Fruit fly (Drosophila melanogaster) whole organism, embryonic: Measurements from ENCODE around the gene EMC5.

Source experiments
- ATbp ChIP-seq: fragments of 200-800 bp; sonication (Bioruptor generic); optimal IDR thresholded peaks from 2 replicates; lab custom pipeline; 2017; ENCODE audit warnings: missing biosample characterization, mild to moderate bottlenecking, missing genetic modification characterization, missing genetic modification reagents
- Ada2b ChIP-seq: fragments of 200-800 bp; sonication (Bioruptor generic); IDR thresholded peaks from 2 replicates; pipeline ENCODE4 v1.3.6; 2022; ENCODE audit warnings: missing biosample characterization, missing genetic modification characterization
- Atf6 ChIP-seq: fragments of 200-800 bp; sonication (Bioruptor generic); IDR thresholded peaks from 2 replicates; pipeline ENCODE4 v1.3.6; 2022; ENCODE audit warnings: missing biosample characterization, missing genetic modification characterization
- CG10321 ChIP-seq: fragments of 200-800 bp; sonication (Bioruptor generic); IDR thresholded peaks from 2 replicates; pipeline ENCODE4 v1.3.6; 2022; ENCODE audit warnings: missing biosample characterization, missing genetic modification characterization
- CG10366 ChIP-seq: fragments of 200-800 bp; sonication (Bioruptor generic); IDR thresholded peaks from 2 replicates; pipeline ENCODE4 v1.3.6; 2022; ENCODE audit warnings: missing biosample characterization, missing genetic modification characterization
- CG10565 ChIP-seq: fragments of 200-800 bp; sonication (Bioruptor generic); optimal IDR thresholded peaks from 3 replicates; lab custom pipeline; 2016; ENCODE audit warnings: missing biosample characterization, mild to moderate bottlenecking, missing genetic modification characterization
- CG11696 ChIP-seq: fragments of 200-800 bp; sonication (Bioruptor generic); IDR thresholded peaks from 2 replicates; pipeline ENCODE4 v1.3.6; 2022; ENCODE audit warnings: missing biosample characterization, missing genetic modification characterization
- CG12769 ChIP-seq: fragments of 200-800 bp; sonication (Bioruptor generic); optimal IDR thresholded peaks from 2 replicates; lab custom pipeline; 2019; ENCODE audit warnings: missing biosample characterization, mild to moderate bottlenecking, missing genetic modification characterization, moderate library complexity
- CG13624 ChIP-seq: fragments of 200-800 bp; sonication (Bioruptor generic); optimal IDR thresholded peaks from 2 replicates; lab custom pipeline; 2016; ENCODE audit warnings: missing biosample characterization, missing genetic modification characterization
- CG15011 ChIP-seq: fragments of 200-800 bp; sonication (Bioruptor generic); optimal IDR thresholded peaks from 3 replicates; lab custom pipeline; 2018; ENCODE audit warnings: missing biosample characterization, mild to moderate bottlenecking, missing genetic modification characterization
- CG16813 ChIP-seq: fragments of 200-800 bp; sonication (Bioruptor generic); IDR thresholded peaks from 3 replicates; pipeline ENCODE4 v1.3.6; 2022; ENCODE audit warnings: missing biosample characterization, missing genetic modification characterization; ENCODE audit not compliant: partially characterized antibody
- CG16815 ChIP-seq: fragments of 200-800 bp; sonication (Bioruptor generic); optimal IDR thresholded peaks from 3 replicates; lab custom pipeline; 2017; ENCODE audit warnings: missing biosample characterization, mild to moderate bottlenecking, missing genetic modification characterization
- CG2199 ChIP-seq: fragments of 200-800 bp; sonication (Bioruptor generic); IDR thresholded peaks from 3 replicates; pipeline ENCODE4 v1.3.6; 2022; ENCODE audit warnings: missing biosample characterization, missing genetic modification characterization
- CG33557 ChIP-seq: fragments of 200-800 bp; sonication (Bioruptor generic); optimal IDR thresholded peaks from 2 replicates; lab custom pipeline; 2019; ENCODE audit warnings: missing biosample characterization, mild to moderate bottlenecking, missing genetic modification characterization, moderate library complexity
- CG3726 ChIP-seq: fragments of 200-800 bp; sonication (Bioruptor generic); IDR thresholded peaks from 3 replicates; pipeline ENCODE4, ENCODE4 v1.3.6; 2022; ENCODE audit warnings: missing biosample characterization, missing genetic modification characterization
- CG4404 ChIP-seq: fragments of 200-800 bp; sonication (Bioruptor generic); IDR thresholded peaks from 2 replicates; pipeline ENCODE4 v1.3.6; 2022; ENCODE audit warnings: missing biosample characterization, missing genetic modification characterization
- CG4707 ChIP-seq: fragments of 200-800 bp; sonication (Bioruptor generic); optimal IDR thresholded peaks from 2 replicates; lab custom pipeline; 2018; ENCODE audit warnings: missing biosample characterization, mild to moderate bottlenecking, missing genetic modification characterization, moderate library complexity
- CG6175 ChIP-seq: fragments of 200-800 bp; sonication (Bioruptor generic); IDR thresholded peaks from 3 replicates; pipeline ENCODE4 v1.3.6; 2022; ENCODE audit warnings: missing biosample characterization, missing genetic modification characterization
- CG6689 ChIP-seq: fragments of 200-800 bp; sonication (Bioruptor generic); IDR thresholded peaks from 2 replicates; pipeline ENCODE4 v1.3.6; 2022; ENCODE audit warnings: missing biosample characterization, missing genetic modification characterization
- CG7786 ChIP-seq: fragments of 200-800 bp; sonication (Bioruptor generic); optimal IDR thresholded peaks from 2 replicates; lab custom pipeline; 2016; ENCODE audit warnings: missing biosample characterization, missing genetic modification characterization
- CG8765 ChIP-seq: fragments of 200-800 bp; sonication (Bioruptor generic); IDR thresholded peaks from 2 replicates; pipeline ENCODE4 v1.3.6; 2022; ENCODE audit warnings: missing biosample characterization, missing genetic modification characterization
- D19B ChIP-seq: fragments of 200-800 bp; sonication (Bioruptor generic); optimal IDR thresholded peaks from 2 replicates; lab custom pipeline; 2017; ENCODE audit warnings: missing biosample characterization, mild to moderate bottlenecking, missing genetic modification characterization
- Deaf1 ChIP-seq: fragments of 200-800 bp; optimal IDR thresholded peaks from 3 replicates; lab custom pipeline; 2019; ENCODE audit warnings: missing biosample characterization, mild to moderate bottlenecking, missing genetic modification characterization, moderate library complexity
- Dip3 ChIP-seq: fragments of 200-800 bp; sonication (Bioruptor generic); optimal IDR thresholded peaks from 3 replicates; lab custom pipeline; 2016; ENCODE audit warnings: missing biosample characterization, missing genetic modification characterization
- Drgx ChIP-seq: fragments of 200-800 bp; sonication (Bioruptor generic); IDR thresholded peaks from 2 replicates; pipeline ENCODE4 v1.3.6; 2022; ENCODE audit warnings: missing biosample characterization, missing genetic modification characterization
- E2f1 ChIP-seq: fragments of 200-800 bp; sonication (Bioruptor generic); IDR thresholded peaks from 2 replicates; pipeline ENCODE4 v1.3.6; 2022; ENCODE audit warnings: missing biosample characterization, missing genetic modification characterization
- Ets97D ChIP-seq: fragments of 200-800 bp; sonication (Bioruptor generic); optimal IDR thresholded peaks from 3 replicates; lab custom pipeline; 2016; ENCODE audit warnings: missing biosample characterization, missing genetic modification characterization
- Hr78 ChIP-seq, 2 experiments: fragments of 200-800 bp in 1 of 2; fragments of >200 bp in 1 of 2; sonication (Bioruptor generic) in 1 of 2; optimal IDR thresholded peaks; 2 replicates each; lab custom pipeline; 2017 to 2019; ENCODE audit warnings: missing biosample characterization in 2 of 2, missing genetic modification characterization in 2 of 2, mild to moderate bottlenecking in 1 of 2, moderate library complexity in 1 of 2
- Jarid2 ChIP-seq: fragments of 200-800 bp; sonication (Bioruptor generic); optimal IDR thresholded peaks from 3 replicates; lab custom pipeline; 2017; ENCODE audit warnings: mild to moderate bottlenecking, missing biosample characterization, missing genetic modification reagents, missing genetic modification characterization
- Mad ChIP-seq: fragments of 200-800 bp; sonication (Bioruptor generic); optimal IDR thresholded peaks from 2 replicates; lab custom pipeline; 2016; ENCODE audit warnings: missing biosample characterization, missing genetic modification characterization
- Med ChIP-seq: fragments of 200-800 bp; sonication (Bioruptor generic); peaks from one replicate; lab custom pipeline; 2016; ENCODE audit warnings: missing biosample characterization, missing genetic modification characterization, mild to moderate bottlenecking, inconsistent platforms, moderate library complexity
- Nf-YA ChIP-seq: fragments of 200-800 bp; sonication (Bioruptor generic); IDR thresholded peaks from 2 replicates; pipeline ENCODE4 v1.3.6; 2022; ENCODE audit warnings: missing biosample characterization, missing genetic modification characterization
- Nf-YC ChIP-seq: fragments of 200-800 bp; optimal IDR thresholded peaks from 3 replicates; lab custom pipeline; 2019; ENCODE audit warnings: missing biosample characterization, mild to moderate bottlenecking, missing genetic modification characterization, moderate library complexity
- Ssrp ChIP-seq: fragments of 200-800 bp; sonication (Bioruptor generic); optimal IDR thresholded peaks from 2 replicates; lab custom pipeline; 2018; ENCODE audit warnings: missing biosample characterization, mild to moderate bottlenecking, missing genetic modification characterization, moderate library complexity
- amos ChIP-seq: fragments of 200-800 bp; sonication (Bioruptor generic); IDR thresholded peaks from 2 replicates; pipeline ENCODE4 v1.3.6; 2022; ENCODE audit warnings: missing biosample characterization, missing genetic modification characterization; ENCODE audit not compliant: partially characterized antibody
- az2 ChIP-seq: fragments of 200-800 bp; sonication (Bioruptor generic); optimal IDR thresholded peaks from 3 replicates; lab custom pipeline; 2016; ENCODE audit warnings: missing biosample characterization, missing genetic modification characterization
- bab2 ChIP-seq: fragments of 200-800 bp; sonication (Bioruptor generic); optimal IDR thresholded peaks from 2 replicates; lab custom pipeline; 2016; ENCODE audit warnings: missing biosample characterization, missing genetic modification characterization
- bigmax ChIP-seq: fragments of 200-800 bp; sonication (Bioruptor generic); optimal IDR thresholded peaks from 2 replicates; lab custom pipeline; 2018; ENCODE audit warnings: missing biosample characterization, mild to moderate bottlenecking, missing genetic modification characterization
- dpn ChIP-seq, 2 experiments: fragments of 200-800 bp; sonication (Bioruptor generic); optimal IDR thresholded peaks; 3 replicates each; lab custom pipeline; 2016; ENCODE audit warnings: missing biosample characterization in 2 of 2, missing genetic modification characterization in 2 of 2
- ems ChIP-seq: fragments of 200-800 bp; sonication (Bioruptor generic); optimal IDR thresholded peaks from 3 replicates; lab custom pipeline; 2016; ENCODE audit warnings: missing biosample characterization, missing genetic modification characterization
- exex ChIP-seq: fragments of 200-800 bp; sonication (Bioruptor generic); optimal IDR thresholded peaks from 4 replicates; lab custom pipeline; 2018; ENCODE audit warnings: missing biosample characterization, mild to moderate bottlenecking, missing genetic modification characterization, moderate library complexity
- gfzf ChIP-seq: fragments of 200-800 bp; sonication (Bioruptor generic); optimal IDR thresholded peaks from 2 replicates; lab custom pipeline; 2016; ENCODE audit warnings: missing biosample characterization, mild to moderate bottlenecking, missing genetic modification characterization, moderate library complexity
- ham ChIP-seq: fragments of 200-800 bp; sonication (Bioruptor generic); IDR thresholded peaks from 2 replicates; pipeline ENCODE4 v1.3.6; 2022; ENCODE audit warnings: missing biosample characterization, missing genetic modification characterization
- jumu ChIP-seq: fragments of 200-800 bp; sonication (Bioruptor generic); optimal IDR thresholded peaks from 3 replicates; lab custom pipeline; 2016; ENCODE audit warnings: missing biosample characterization, missing genetic modification characterization
- lbe ChIP-seq: fragments of 200-800 bp; sonication (Bioruptor generic); optimal IDR thresholded peaks from 2 replicates; lab custom pipeline; 2016; ENCODE audit warnings: missing biosample characterization, mild to moderate bottlenecking, missing genetic modification characterization
- oc ChIP-seq: fragments of 200-800 bp; sonication (Bioruptor generic); optimal IDR thresholded peaks from 2 replicates; lab custom pipeline; 2018; ENCODE audit warnings: missing biosample characterization, mild to moderate bottlenecking, missing genetic modification characterization, moderate library complexity
- p53 ChIP-seq: fragments of 200-800 bp; sonication (Bioruptor generic); optimal IDR thresholded peaks from 2 replicates; lab custom pipeline; 2016; ENCODE audit warnings: missing biosample characterization, missing genetic modification characterization
- pfk ChIP-seq: fragments of 200-800 bp; sonication (Bioruptor generic); optimal IDR thresholded peaks from 2 replicates; lab custom pipeline; 2018; ENCODE audit warnings: missing biosample characterization, mild to moderate bottlenecking, missing genetic modification characterization, moderate library complexity
- phol ChIP-seq: fragments of 200-800 bp; sonication (Bioruptor generic); optimal IDR thresholded peaks from 3 replicates; lab custom pipeline; 2018; ENCODE audit warnings: missing biosample characterization, mild to moderate bottlenecking, missing genetic modification characterization, moderate library complexity
- vfl ChIP-seq: fragments of 200-800 bp; sonication (Bioruptor generic); optimal IDR thresholded peaks from 2 replicates; lab custom pipeline; 2016; ENCODE audit warnings: missing biosample characterization, missing genetic modification characterization

The EMC5 gene

DNA sequence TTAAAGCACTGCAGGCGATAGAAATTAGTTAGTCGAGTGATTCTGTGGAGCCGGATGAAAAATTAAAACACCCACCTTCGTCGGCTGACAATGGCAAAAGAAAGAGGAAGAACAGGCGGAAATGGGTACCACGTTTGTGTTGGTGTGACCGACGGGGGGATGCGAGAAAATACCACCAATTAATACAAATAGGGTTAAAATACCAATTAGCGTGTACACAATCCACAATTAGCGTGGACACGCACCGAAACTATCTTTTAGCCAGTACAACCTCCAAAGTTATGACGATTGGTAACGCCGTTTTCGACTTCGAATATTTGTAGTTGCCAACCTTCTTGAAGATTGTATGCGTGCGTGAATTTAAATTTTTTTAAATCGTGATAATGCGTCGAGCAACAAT lies 21.6 kb downstream of the EMC5 start, which contains the start of gene RpL30 (continued):
- TF ChIP-seq CG10565 (GFP tag; lab: Kevin White, UChicago) (peak; percentile 35), bab2 (GFP tag; lab: Kevin White, UChicago) (peak; percentile 69), Deaf1 (tag; lab: Kevin White, UChicago) (peak; percentile 60), CG3726 (GFP tag; lab: Robert Waterston, UW) (peak; percentile 81), dpn (GFP tag; optimal IDR thresholded peaks at IDR 0.05; lab: Kevin White, UChicago) (peak; percentile 81 to 93), CG33557 (GFP tag; lab: Kevin White, UChicago) (peak; percentile 67), CG16815 (GFP tag; lab: Kevin White, UChicago) (peak; percentile 59), oc (tag; lab: Kevin White, UChicago) (peak; percentile 75), CG4707 (peak; percentile 94), CG16813 (GFP tag; lab: Robert Waterston, UW) (peak; percentile 54; the same call in 2 of the 3 replicates), CG10366 (GFP tag; lab: Robert Waterston, UW) (peak; percentile 75), gfzf (GFP tag; lab: Kevin White, UChicago) (peak; percentile 100), az2 (GFP tag; lab: Kevin White, UChicago) (peak; percentile 79), CG11696 (GFP tag; lab: Robert Waterston, UW) (no peak; the same call in 1 of the 2 replicates), pfk (GFP tag; lab: Kevin White, UChicago) (peak; percentile 83), ATbp (GFP tag; lab: Kevin White, UChicago) (peak; percentile 91), p53 (peak; percentile 93), CG4404 (peak; percentile 52; the same call in 1 of the 2 replicates), CG6175 (peak; percentile 82; the same call in 2 of the 3 replicates), CG6689 (GFP tag; lab: Robert Waterston, UW) (peak; percentile 71), lbe (peak; percentile 87), exex (tag; lab: Kevin White, UChicago) (peak; percentile 81), Dip3 (GFP tag; lab: Kevin White, UChicago) (peak; percentile 78), jumu (GFP tag; lab: Kevin White, UChicago) (peak; percentile 83), E2f1 (GFP tag; lab: Robert Waterston, UW) (peak; percentile 75), Jarid2 (GFP tag; lab: Kevin White, UChicago) (peak; percentile 85), CG10321 (GFP tag; lab: Robert Waterston, UW) (peak; percentile 66), ems (peak; percentile 88), CG2199 (GFP tag; lab: Robert Waterston, UW) (peak; percentile 86), Hr78 (GFP tag; optimal IDR thresholded peaks at IDR 0.05; lab: Kevin White, UChicago) (no peak), amos (GFP tag; lab: Robert Waterston, UW) (peak; percentile 69), Med (GFP tag; lab: Kevin White, UChicago) (peak; percentile 99), Atf6 (GFP tag; lab: Robert Waterston, UW) (peak; percentile 91), Mad (GFP tag; lab: Kevin White, UChicago) (peak; percentile 91), bigmax (GFP tag; lab: Kevin White, UChicago) (peak; percentile 89), ham (GFP tag; lab: Robert Waterston, UW) (peak; percentile 83; the same call in 1 of the 2 replicates), Drgx (GFP tag; lab: Robert Waterston, UW) (peak; percentile 60), D19B (GFP tag; lab: Kevin White, UChicago) (peak; percentile 42), Nf-YA (GFP tag; lab: Robert Waterston, UW) (peak; percentile 79; the same call in 1 of the 2 replicates), vfl (GFP tag; lab: Kevin White, UChicago) (peak; percentile 85), Ets97D (peak; percentile 100), Ssrp (tag; lab: Kevin White, UChicago) (peak; percentile 21), CG13624 (peak; percentile 95), CG12769 (tag; lab: Kevin White, UChicago) (peak; percentile 94), CG15011 (GFP tag; lab: Kevin White, UChicago) (peak; percentile 89), CG7786 (GFP tag; lab: Kevin White, UChicago) (peak; percentile 82), phol (tag; lab: Kevin White, UChicago) (peak; percentile 91), Nf-YC (tag; lab: Kevin White, UChicago) (peak; percentile 73), Ada2b (GFP tag; lab: Robert Waterston, UW) (peak; percentile 69), CG8765 (GFP tag; lab: Robert Waterston, UW) (peak; percentile 70)
